Worm (Caenorhabditis elegans) whole organism, young adult: Measurements from ENCODE around the gene srsx-28.

ENCODE experiments used
- B0035.1 ChIP-seq: sonication (generic microtip); optimal IDR thresholded peaks from 2 replicates; lab custom pipeline; 2016; ENCODE audit warnings: missing genetic modification characterization, mild to moderate bottlenecking, missing compliant biosample characterization, missing genotype, missing genetic modification reagents
- D2030.7 ChIP-seq: fragments of 200-800 bp; sonication (Bioruptor generic); IDR thresholded peaks from 2 replicates; pipeline ENCODE4 v1.3.6; 2022; ENCODE audit warnings: missing genetic modification reagents, missing genetic modification characterization, missing compliant biosample characterization
- dpl-1 ChIP-seq: fragments of 150-350 bp; optimal IDR thresholded peaks from 2 replicates; lab custom pipeline; 2014; ENCODE audit warnings: missing biosample characterization, missing genetic modification reagents, missing genetic modification characterization
- lir-1 ChIP-seq: fragments of 200-800 bp; sonication (Bioruptor generic); conservative IDR thresholded peaks from 2 replicates; pipeline ENCODE4 v1.3.6; 2022; ENCODE audit warnings: missing genetic modification reagents, missing genetic modification characterization, missing compliant biosample characterization
- madf-10 ChIP-seq: sonication (generic microtip); optimal IDR thresholded peaks from 2 replicates; lab custom pipeline; 2016; ENCODE audit warnings: mild to moderate bottlenecking, missing genetic modification characterization, missing compliant biosample characterization

ce11 chrV:10153076-10153475, 698 bp downstream of the srsx-28 start:
- no peak for TF ChIP-seq D2030.7 (GFP tag; lab: Robert Waterston, UW)
- no peak for TF ChIP-seq dpl-1
- TF ChIP-seq lir-1 (GFP tag; lab: Robert Waterston, UW) = no peak
- TF ChIP-seq madf-10 = no peak
- no peak for TF ChIP-seq B0035.1
